Fruit fly (Drosophila melanogaster): ENCODE results near the gene CG14414.
A peak's percentile ranks its signal among the peaks of the same experiment; 100 is the strongest.

Gene CG14414

DNA sequence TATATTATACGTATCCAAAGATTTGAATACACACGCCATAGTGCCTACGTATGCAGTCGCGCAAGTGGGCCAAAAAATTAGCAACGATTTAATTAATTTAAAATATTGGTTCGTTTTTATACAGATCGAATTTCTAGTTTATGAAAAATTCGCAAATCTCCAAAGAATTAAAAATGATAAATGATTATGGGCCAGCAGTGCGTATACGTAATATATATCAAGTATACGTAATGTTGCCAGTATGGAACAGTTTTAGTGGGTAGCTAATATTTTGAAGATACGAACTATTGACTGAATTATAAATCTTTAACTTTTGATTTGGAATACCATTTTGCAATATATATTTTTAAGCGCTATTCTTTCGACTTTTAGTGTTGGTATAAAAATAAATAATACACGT is 12.7 kb downstream of the CG14414 start (continued):
- TF ChIP-seq Sox102F (GFP tag; optimal IDR thresholded peaks at IDR 0.05) (peak; percentile 22), CG17612 (GFP tag; IDR thresholded peaks at IDR 0.05) (no peak), az2 (GFP tag; optimal IDR thresholded peaks at IDR 0.05) (no peak), Ets65A (GFP tag) (no peak), z (GFP tag; IDR thresholded peaks at IDR 0.05) (no peak), CTCF (GFP tag; optimal IDR thresholded peaks at IDR 0.05) (no peak), CG13775 (GFP tag; optimal IDR thresholded peaks at IDR 0.05) (no peak), exex (tag; optimal IDR thresholded peaks at IDR 0.05) (no peak), crc (GFP tag; optimal IDR thresholded peaks at IDR 0.05) (no peak), lab (GFP tag; optimal IDR thresholded peaks at IDR 0.05) (no peak), Xrp1 (GFP tag; IDR thresholded peaks at IDR 0.05) (no peak), ken (GFP tag; IDR thresholded peaks at IDR 0.05) (no peak), ind (GFP tag; optimal IDR thresholded peaks at IDR 0.05) (no peak), sob (GFP tag; IDR thresholded peaks at IDR 0.05) (no peak), HmgD (GFP tag; optimal IDR thresholded peaks at IDR 0.05) (no peak), H2.0 (GFP tag; IDR thresholded peaks at IDR 0.05) (no peak), hkb (optimal IDR thresholded peaks at IDR 0.05) (no peak), hkb (GFP tag; IDR thresholded peaks at IDR 0.05) (no peak), zf30C (GFP tag; optimal IDR thresholded peaks at IDR 0.05) (no peak), CG11696 (GFP tag; IDR thresholded peaks at IDR 0.05) (no peak), kni (GFP tag; optimal IDR thresholded peaks at IDR 0.05) (no peak), Camta (GFP tag; optimal IDR thresholded peaks at IDR 0.05) (no peak), Chrac-16 (GFP tag; optimal IDR thresholded peaks at IDR 0.05) (no peak), fd96Cb (tag; optimal IDR thresholded peaks at IDR 0.05) (no peak), da (GFP tag; optimal IDR thresholded peaks at IDR 0.05) (no peak), h (optimal IDR thresholded peaks at IDR 0.05) (no peak), CG12219 (GFP tag; optimal IDR thresholded peaks at IDR 0.05) (no peak), Meics (GFP tag; optimal IDR thresholded peaks at IDR 0.05) (peak; percentile 61), bowl (GFP tag; IDR thresholded peaks at IDR 0.05) (no peak), CG3995 (GFP tag; optimal IDR thresholded peaks at IDR 0.05) (no peak), CG14441 (GFP tag; IDR thresholded peaks at IDR 0.05) (no peak), CG3838 (GFP tag; optimal IDR thresholded peaks at IDR 0.05) (no peak), grau (tag; optimal IDR thresholded peaks at IDR 0.05) (peak; percentile 57), vnd (GFP tag; IDR thresholded peaks at IDR 0.05; ENCODE audit: partially characterized antibody) (no peak), Nf-YB (GFP tag; optimal IDR thresholded peaks at IDR 0.05) (no peak), lbe (GFP tag; optimal IDR thresholded peaks at IDR 0.05) (no peak), prd (optimal IDR thresholded peaks at IDR 0.05) (no peak), prd (GFP tag; IDR thresholded peaks at IDR 0.05) (no peak), unc-4 (GFP tag; IDR thresholded peaks at IDR 0.05; ENCODE audit: partially characterized antibody) (no peak), ttk (GFP tag; IDR thresholded peaks at IDR 0.05) (no peak), ems (GFP tag; optimal IDR thresholded peaks at IDR 0.05) (no peak), CG14050 (GFP tag; IDR thresholded peaks at IDR 0.05) (no peak), Ravus (GFP tag; IDR thresholded peaks at IDR 0.05) (no peak), CG11456 (GFP tag; IDR thresholded peaks at IDR 0.05) (no peak), wdn (GFP tag; IDR thresholded peaks at IDR 0.05) (no peak), tna (GFP tag; IDR thresholded peaks at IDR 0.05; ENCODE audit: partially characterized antibody) (no peak), Optix (GFP tag; IDR thresholded peaks at IDR 0.05) (no peak), hth (optimal IDR thresholded peaks at IDR 0.05) (no peak), tap (tag; optimal IDR thresholded peaks at IDR 0.05) (no peak), salm (tag; optimal IDR thresholded peaks at IDR 0.05) (peak; percentile 14), CG10654 (GFP tag; optimal IDR thresholded peaks at IDR 0.05) (no peak), bcd (GFP tag; optimal IDR thresholded peaks at IDR 0.05) (peak; percentile 1), CG15479 (GFP tag; optimal IDR thresholded peaks at IDR 0.05) (no peak), CG1529 (GFP tag; optimal IDR thresholded peaks at IDR 0.05) (no peak), en (GFP tag; optimal IDR thresholded peaks at IDR 0.05) (no peak)

Data from whole organism, embryonic.